Fruit fly (Drosophila melanogaster): ENCODE measurements around the gene CG4815.

DNA sequence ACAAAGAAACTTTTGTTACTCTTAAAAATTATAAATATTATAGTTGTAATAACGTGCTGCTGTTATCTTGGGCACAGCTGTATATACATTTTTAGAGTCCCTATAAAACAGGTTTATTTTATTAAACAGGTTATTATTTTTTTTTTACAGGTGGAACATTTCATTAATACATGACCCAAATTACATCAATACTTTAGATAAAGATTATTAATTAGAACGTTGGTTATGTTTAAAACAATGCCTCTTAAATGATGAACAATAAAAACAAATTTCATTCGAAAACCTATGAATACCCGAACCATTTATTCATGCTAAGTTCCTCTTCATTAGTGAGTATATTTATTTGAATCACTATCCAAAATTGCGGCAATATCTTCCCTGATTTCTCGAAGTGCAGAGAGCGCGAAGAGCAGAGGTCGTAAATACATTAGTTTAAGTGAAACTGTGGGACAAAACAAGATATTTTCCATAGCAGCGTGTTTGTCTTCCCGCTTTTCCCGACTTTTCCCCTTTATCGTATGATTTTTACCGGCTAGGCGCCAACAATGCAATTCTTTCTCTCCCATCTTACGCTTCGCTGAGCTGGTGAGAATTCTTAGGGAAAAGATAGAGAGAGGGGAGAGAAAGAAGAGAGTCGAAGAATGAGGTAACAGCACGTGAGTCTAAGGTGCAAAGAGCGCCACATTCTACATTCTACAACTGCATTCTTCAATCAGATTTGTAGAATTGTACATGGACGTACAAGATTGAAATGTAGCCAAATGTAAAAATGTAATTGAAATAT lies 1.7 kb downstream of the CG4815 start:
- TF ChIP-seq psq (optimal IDR thresholded peaks at IDR 0.05) (no peak), h (optimal IDR thresholded peaks at IDR 0.05) (no peak), Sin3A (optimal IDR thresholded peaks at IDR 0.05) (no peak), ttk (optimal IDR thresholded peaks at IDR 0.05) (no peak)

Measured in Kc167 (cell line).